Worm (Caenorhabditis elegans): ENCODE results near the gene spp-27.

spp-27 gene

DNA sequence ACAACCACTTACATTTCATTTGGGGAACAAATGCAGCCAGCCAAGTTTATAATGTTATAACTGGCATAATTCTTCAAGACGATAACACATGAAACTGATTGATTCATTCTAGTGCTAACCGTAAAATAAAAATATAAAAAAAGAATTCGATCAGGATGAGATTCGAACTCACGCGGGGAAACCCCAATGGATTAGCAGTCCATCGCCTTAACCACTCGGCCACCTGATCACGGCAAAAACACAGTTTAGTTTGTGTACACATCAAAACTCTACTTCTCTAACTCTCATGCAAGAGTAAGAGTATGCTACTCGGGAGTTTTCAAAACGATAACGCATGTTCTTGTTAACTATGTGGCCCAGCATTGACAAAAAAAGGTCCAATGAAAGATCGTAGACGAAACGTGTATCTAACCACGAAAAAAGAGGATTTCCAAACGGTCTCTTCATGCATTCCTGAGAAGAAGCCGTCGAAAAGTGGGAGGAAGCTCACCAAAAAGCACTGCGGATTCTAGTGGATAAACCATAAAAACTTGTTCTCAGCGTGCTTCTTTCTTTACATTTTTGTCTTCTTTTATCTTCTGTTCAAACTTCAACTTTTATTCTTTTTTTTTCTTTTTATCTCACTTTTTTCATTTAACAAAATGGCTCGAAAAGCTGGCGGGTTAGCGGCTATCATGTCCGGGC lies 5.1 kb downstream of the spp-27 start, which contains the start of gene twk-10 (continued):
- TF ChIP-seq jun-1 (tag; optimal IDR thresholded peaks at IDR 0.05): no peak
- TF ChIP-seq ceh-82 (tag; optimal IDR thresholded peaks at IDR 0.05): no peak
- peak; percentile 3 for TF ChIP-seq dsc-1 (tag; optimal IDR thresholded peaks at IDR 0.05)
- no peak for TF ChIP-seq nhr-85 (tag)
- TF ChIP-seq hlh-4 (tag; optimal IDR thresholded peaks at IDR 0.05): no peak
- no peak for TF ChIP-seq egl-27 (tag; optimal IDR thresholded peaks at IDR 0.05)
- no peak for TF ChIP-seq nhr-28 (tag; optimal IDR thresholded peaks at IDR 0.05)
- TF ChIP-seq lin-13 (GFP tag; optimal IDR thresholded peaks at IDR 0.05): no peak
- peak; percentile 21 to 48 for TF ChIP-seq lin-35 (GFP tag; optimal IDR thresholded peaks at IDR 0.05)
- no peak for TF ChIP-seq zag-1 (tag; optimal IDR thresholded peaks at IDR 0.05)
- no peak for TF ChIP-seq tlp-1 (tag; optimal IDR thresholded peaks at IDR 0.05)
- TF ChIP-seq blmp-1 (tag; optimal IDR thresholded peaks at IDR 0.05): no peak
- no peak for TF ChIP-seq hpl-2 (GFP tag; optimal IDR thresholded peaks at IDR 0.05)
- peak; percentile 42 for TF ChIP-seq nhr-90 (tag; optimal IDR thresholded peaks at IDR 0.05; ENCODE audit: poor library complexity)
- no peak for TF ChIP-seq sox-4 (tag; optimal IDR thresholded peaks at IDR 0.05)
- TF ChIP-seq fos-1 (tag; optimal IDR thresholded peaks at IDR 0.05): no peak
- no peak for TF ChIP-seq nhr-11 (tag; optimal IDR thresholded peaks at IDR 0.05)
- peak; percentile 28 for TF ChIP-seq C16A3.4 (tag; optimal IDR thresholded peaks at IDR 0.05)
- peak; percentile 27 for TF ChIP-seq irx-1 (tag; optimal IDR thresholded peaks at IDR 0.05)
- TF ChIP-seq elt-2 (tag; optimal IDR thresholded peaks at IDR 0.05): no peak
- no peak for TF ChIP-seq unc-98 (GFP tag; IDR thresholded peaks at IDR 0.05)
- TF ChIP-seq egl-13 (tag; optimal IDR thresholded peaks at IDR 0.05): no peak
- no peak for TF ChIP-seq nhr-71 (tag; optimal IDR thresholded peaks at IDR 0.05)
- TF ChIP-seq zip-4 (GFP tag; optimal IDR thresholded peaks at IDR 0.05): no peak
- TF ChIP-seq tbx-2 (tag; optimal IDR thresholded peaks at IDR 0.05): no peak
- no peak for TF ChIP-seq ama-1 (optimal IDR thresholded peaks at IDR 0.05)
- TF ChIP-seq rnt-1 (tag; optimal IDR thresholded peaks at IDR 0.05): peak; percentile 45
- TF ChIP-seq mef-2 (tag; optimal IDR thresholded peaks at IDR 0.05): no peak
- no peak for TF ChIP-seq ces-1 (GFP tag; optimal IDR thresholded peaks at IDR 0.05)
- peak; percentile 24 for TF ChIP-seq swsn-7 (tag; optimal IDR thresholded peaks at IDR 0.05)
- TF ChIP-seq nhr-237 (tag; optimal IDR thresholded peaks at IDR 0.05): no peak
- no peak for TF ChIP-seq Y116A8C.19 (tag; optimal IDR thresholded peaks at IDR 0.05; ENCODE audit: borderline replicate concordance)
- TF ChIP-seq lin-15B (tag; optimal IDR thresholded peaks at IDR 0.05): no peak
- TF ChIP-seq unc-86 (tag; optimal IDR thresholded peaks at IDR 0.05): no peak
- peak; percentile 17 for TF ChIP-seq lin-14 (GFP tag; optimal IDR thresholded peaks at IDR 0.05)
- peak; percentile 44 for TF ChIP-seq nhr-19 (GFP tag; conservative IDR thresholded peaks at IDR 0.05)
- TF ChIP-seq fkh-8 (tag; optimal IDR thresholded peaks at IDR 0.05): no peak
- TF ChIP-seq ceh-63 (GFP tag; optimal IDR thresholded peaks at IDR 0.05): no peak
- no peak for TF ChIP-seq nhr-76 (tag; optimal IDR thresholded peaks at IDR 0.05)
- peak in 1 of 6 experiments; percentile 10 for TF ChIP-seq elt-3 (tag; optimal IDR thresholded peaks at IDR 0.05)
- TF ChIP-seq nhr-47 (tag; optimal IDR thresholded peaks at IDR 0.05): no peak
- TF ChIP-seq ztf-4 (tag; optimal IDR thresholded peaks at IDR 0.05): no peak
- TF ChIP-seq lir-3 (tag; optimal IDR thresholded peaks at IDR 0.05; ENCODE audit: poor library complexity): no peak
- no peak for TF ChIP-seq efl-3 (GFP tag; optimal IDR thresholded peaks at IDR 0.05)
- no peak for TF ChIP-seq pqm-1 (tag; optimal IDR thresholded peaks at IDR 0.05)

All from whole organism, L1 larva.